Worm (Caenorhabditis elegans): ENCODE data around the gene srxa-11.

- no peak for TF ChIP-seq tbx-11 (GFP tag; IDR thresholded peaks at IDR 0.05)
- no peak for TF ChIP-seq hmbx-1 (tag; optimal IDR thresholded peaks at IDR 0.05)
- TF ChIP-seq hnd-1 (tag; optimal IDR thresholded peaks at IDR 0.05): no peak
- no peak for TF ChIP-seq ama-1 (optimal IDR thresholded peaks at IDR 0.05)
- no peak for TF ChIP-seq pes-1 (GFP tag; IDR thresholded peaks at IDR 0.05)
- TF ChIP-seq F13C5.2 (tag; optimal IDR thresholded peaks at IDR 0.05): no peak
- no peak for TF ChIP-seq scrt-1 (GFP tag; IDR thresholded peaks at IDR 0.05)
- TF ChIP-seq B0310.2 (tag; optimal IDR thresholded peaks at IDR 0.05): no peak
- no peak for TF ChIP-seq tbx-37 (GFP tag; conservative IDR thresholded peaks at IDR 0.05)
- TF ChIP-seq aly-1 (tag; optimal IDR thresholded peaks at IDR 0.05): no peak
- TF ChIP-seq ets-7 (tag; optimal IDR thresholded peaks at IDR 0.05): no peak
- no peak for TF ChIP-seq flt-1 (GFP tag; IDR thresholded peaks at IDR 0.05)
These were observed 7.3 kb downstream of the srxa-11 start, which contains the start of gene C06B3.16 for ce11 chrV:13931225-13931624.

Data from whole organism, early embryonic.